Fruit fly (Drosophila melanogaster): ENCODE results near the gene ZC3H3.

ZC3H3 gene

DNA sequence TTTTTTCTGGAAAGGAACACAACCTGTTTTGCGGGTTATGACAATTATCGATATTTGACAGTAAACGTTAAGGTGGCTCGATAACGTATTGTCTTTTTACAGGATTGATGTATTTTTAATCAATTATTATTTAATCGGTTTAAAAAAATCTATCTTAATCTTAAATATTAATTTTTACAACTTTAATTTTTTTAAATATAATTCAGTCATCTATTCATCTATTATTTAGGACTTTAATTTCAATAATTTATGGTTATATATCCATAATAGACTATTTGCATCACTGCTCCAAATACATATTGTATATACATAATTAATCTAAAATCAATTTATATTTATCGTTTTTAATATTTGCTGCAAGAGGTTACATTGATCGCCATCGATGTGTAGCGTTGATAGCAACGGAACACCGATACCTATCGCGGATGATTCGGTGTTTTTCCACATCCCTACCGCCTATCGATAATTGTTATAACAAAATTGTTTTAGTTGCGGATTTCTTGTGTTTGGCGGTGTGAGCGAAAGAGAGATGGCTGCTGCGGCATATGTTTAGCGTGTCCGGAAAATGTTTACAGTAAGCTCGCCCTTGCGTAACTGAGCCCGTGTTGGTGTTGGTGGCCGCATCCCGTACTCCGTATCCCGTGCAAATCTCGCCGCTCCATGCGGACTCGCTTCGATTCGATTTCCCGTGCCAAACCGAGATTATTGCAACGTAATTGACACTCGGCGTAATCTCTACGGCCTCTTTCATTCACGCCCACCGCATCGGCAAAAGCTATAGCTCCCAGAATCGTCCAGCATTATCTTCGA, 15.5 kb upstream of the ZC3H3 start, which contains the start of the genes GstO1 and foi:
TSS of gene GstO1 (minus strand) at position 51 of the 810 bp plus-strand sequence.
TSS of gene foi (plus strand) at position 429 of the 810 bp plus-strand sequence.
- TF ChIP-seq CG31365 (tag; optimal IDR thresholded peaks at IDR 0.05) = no peak
- peak; percentile 95 for TF ChIP-seq sna (GFP tag; IDR thresholded peaks at IDR 0.05; ENCODE audit: partially characterized antibody)
- TF ChIP-seq knrl (GFP tag; IDR thresholded peaks at IDR 0.05; ENCODE audit: partially characterized antibody) = peak; percentile 97
- 0 out of 2 replicates have a peak, but pooled peaks have one; percentile 29 for TF ChIP-seq HLH3B (GFP tag; IDR thresholded peaks at IDR 0.05)
- TF ChIP-seq Hmr (GFP tag; optimal IDR thresholded peaks at IDR 0.05) = peak; percentile 10
- TF ChIP-seq rib (GFP tag; IDR thresholded peaks at IDR 0.05) = peak; percentile 43; the same call in 1 of the 2 replicates
- TF ChIP-seq CG9932 (GFP tag; IDR thresholded peaks at IDR 0.05) = peak; percentile 90
- peak; percentile 0 for TF ChIP-seq scrt (GFP tag; optimal IDR thresholded peaks at IDR 0.05)
- no peak for TF ChIP-seq CG5180 (GFP tag; optimal IDR thresholded peaks at IDR 0.05)
- peak; percentile 3 for TF ChIP-seq CG15269 (tag; optimal IDR thresholded peaks at IDR 0.05)
- TF ChIP-seq CG7963 (GFP tag; IDR thresholded peaks at IDR 0.05; ENCODE audit: partially characterized antibody) = peak; percentile 100
- peak; percentile 28 for TF ChIP-seq dmrt99B (tag; optimal IDR thresholded peaks at IDR 0.05)
- TF ChIP-seq slou (GFP tag; optimal IDR thresholded peaks at IDR 0.05) = no peak
- no peak for TF ChIP-seq btn (GFP tag; optimal IDR thresholded peaks at IDR 0.05)
- peak; percentile 24 for TF ChIP-seq CG17385 (GFP tag; optimal IDR thresholded peaks at IDR 0.05)
- peak; percentile 97 for TF ChIP-seq Scr (GFP tag; IDR thresholded peaks at IDR 0.05; ENCODE audit: partially characterized antibody)
- peak; percentile 99 for TF ChIP-seq tna (GFP tag; IDR thresholded peaks at IDR 0.05; ENCODE audit: partially characterized antibody)
- no peak for TF ChIP-seq dimm (GFP tag; IDR thresholded peaks at IDR 0.05)
- TF ChIP-seq NfI (GFP tag; optimal IDR thresholded peaks at IDR 0.05) = peak; percentile 10
- no peak for TF ChIP-seq CG6689 (GFP tag; IDR thresholded peaks at IDR 0.05)
- TF ChIP-seq br (optimal IDR thresholded peaks at IDR 0.05) = no peak
- TF ChIP-seq Dref (GFP tag; IDR thresholded peaks at IDR 0.05) = peak; percentile 99
- no peak for TF ChIP-seq z (GFP tag; IDR thresholded peaks at IDR 0.05)
- TF ChIP-seq lov (optimal IDR thresholded peaks at IDR 0.05) = no peak
- TF ChIP-seq lov (GFP tag; IDR thresholded peaks at IDR 0.05) = no peak
- TF ChIP-seq CG15601 (tag; optimal IDR thresholded peaks at IDR 0.05) = peak; percentile 14
- TF ChIP-seq dpn (GFP tag; optimal IDR thresholded peaks at IDR 0.05) = peak in 1 of 2 experiments; percentile 19
- TF ChIP-seq crp (GFP tag; optimal IDR thresholded peaks at IDR 0.05) = no peak
- TF ChIP-seq Dll (GFP tag; IDR thresholded peaks at IDR 0.05; ENCODE audit: partially characterized antibody) = peak; percentile 94
- peak; percentile 69 for TF ChIP-seq NFAT (GFP tag; IDR thresholded peaks at IDR 0.05)
- TF ChIP-seq cas (GFP tag; IDR thresholded peaks at IDR 0.05) = no peak
- peak; percentile 46 for TF ChIP-seq grau (tag; optimal IDR thresholded peaks at IDR 0.05)
- TF ChIP-seq CG3995 (GFP tag; optimal IDR thresholded peaks at IDR 0.05) = peak; percentile 52
- TF ChIP-seq H2.0 (GFP tag; IDR thresholded peaks at IDR 0.05) = no peak
- TF ChIP-seq Med (GFP tag) = peak; percentile 83
- peak; percentile 72 for TF ChIP-seq CG12659 (GFP tag; optimal IDR thresholded peaks at IDR 0.05)
- peak; percentile 13 for TF ChIP-seq nom (GFP tag; optimal IDR thresholded peaks at IDR 0.05)
- TF ChIP-seq CTCF (GFP tag; optimal IDR thresholded peaks at IDR 0.05) = peak; percentile 6
- no peak for TF ChIP-seq pan (optimal IDR thresholded peaks at IDR 0.05)
- peak in 1 of 2 experiments; percentile 28 for TF ChIP-seq pan (GFP tag; optimal IDR thresholded peaks at IDR 0.05 in 1 of 2, IDR thresholded peaks at IDR 0.05 in 1 of 2)
- peak; percentile 66 for TF ChIP-seq trem (tag; optimal IDR thresholded peaks at IDR 0.05)
- TF ChIP-seq pho (GFP tag; optimal IDR thresholded peaks at IDR 0.05) = no peak
- TF ChIP-seq CrebB (tag; optimal IDR thresholded peaks at IDR 0.05) = peak; percentile 9
- no peak for TF ChIP-seq Side (GFP tag; optimal IDR thresholded peaks at IDR 0.05)
- no peak for TF ChIP-seq pnt (GFP tag; optimal IDR thresholded peaks at IDR 0.05)
- TF ChIP-seq Hr51 (GFP tag; optimal IDR thresholded peaks at IDR 0.05) = peak; percentile 6 to 31
- peak; percentile 98 for TF ChIP-seq chinmo (GFP tag; IDR thresholded peaks at IDR 0.05; ENCODE audit: partially characterized antibody)
- TF ChIP-seq ind (GFP tag; optimal IDR thresholded peaks at IDR 0.05) = peak; percentile 32
- no peak for TF ChIP-seq Kr (GFP tag; optimal IDR thresholded peaks at IDR 0.05)
